Worm (Caenorhabditis elegans) whole organism, dauer: ENCODE data around the gene T05C12.8.

Experiments
- unc-62 ChIP-seq: sonication (generic microtip); optimal IDR thresholded peaks from 2 replicates; lab custom pipeline; 2017; ENCODE audit warnings: missing biosample characterization, missing genetic modification reagents, missing genetic modification characterization

The T05C12.8 gene

ce11 chrII:8162120-8162648 lies 28.2 kb downstream of the T05C12.8 start, which contains the start of the genes emb-27 and rrf-3:
Gene emb-27, minus strand, starts transcription at chrII:8162170.
Gene rrf-3, plus strand, starts transcription at chrII:8162465.
- TF ChIP-seq unc-62 = no peak

DNA sequence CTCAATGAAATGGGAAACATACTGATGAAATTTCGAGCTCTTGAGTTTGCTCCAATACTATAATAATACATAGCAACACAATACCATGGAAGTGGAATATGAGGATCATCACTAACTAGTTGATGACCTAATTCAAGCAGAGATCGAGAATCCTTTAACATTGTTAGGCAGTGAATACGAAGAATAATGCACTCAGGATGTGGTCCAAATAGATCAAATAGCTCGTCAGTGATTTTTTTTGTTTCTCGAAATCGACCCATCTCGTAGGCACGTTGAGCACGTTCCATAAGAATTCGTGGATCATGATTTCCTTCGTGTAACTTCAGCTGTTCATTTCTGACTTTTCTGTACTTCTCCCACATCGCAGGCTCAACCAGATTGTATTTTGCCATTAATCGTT lies 29.4 kb downstream of the T05C12.8 start:
- no peak for TF ChIP-seq unc-62

DNA sequence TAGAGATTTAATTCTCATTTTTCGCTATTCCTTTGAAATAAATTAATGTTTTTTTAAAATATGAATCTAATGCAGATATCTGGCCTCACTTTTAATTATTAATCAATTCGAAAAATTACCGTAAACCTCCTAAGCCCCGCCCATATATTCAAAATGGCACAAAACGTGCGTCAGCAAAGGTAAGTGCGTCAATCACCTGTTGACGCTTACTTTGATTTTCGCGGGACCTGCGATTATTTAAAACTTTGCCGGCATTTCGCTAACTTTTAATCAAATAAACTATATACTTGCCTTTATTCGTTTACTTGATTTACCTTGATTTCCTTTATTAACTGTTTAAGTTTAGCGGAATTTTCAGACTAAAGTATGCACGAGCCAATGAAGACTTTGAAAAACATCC lies 32.4 kb downstream of the T05C12.8 start, which contains the start of gene pch-2:
pch-2 (plus strand) TSS at position 359 of the 400 bp plus-strand sequence.
- no peak for TF ChIP-seq unc-62

- no peak for TF ChIP-seq unc-62
Measured at ce11 chrII:8156845-8157373, 33.4 kb downstream of the T05C12.8 start, which contains the start of the genes tub-1 and tmem-138. Gene tub-1, minus strand, starts transcription at chrII:8156945. Gene tmem-138, plus strand, starts transcription at chrII:8157323.

DNA sequence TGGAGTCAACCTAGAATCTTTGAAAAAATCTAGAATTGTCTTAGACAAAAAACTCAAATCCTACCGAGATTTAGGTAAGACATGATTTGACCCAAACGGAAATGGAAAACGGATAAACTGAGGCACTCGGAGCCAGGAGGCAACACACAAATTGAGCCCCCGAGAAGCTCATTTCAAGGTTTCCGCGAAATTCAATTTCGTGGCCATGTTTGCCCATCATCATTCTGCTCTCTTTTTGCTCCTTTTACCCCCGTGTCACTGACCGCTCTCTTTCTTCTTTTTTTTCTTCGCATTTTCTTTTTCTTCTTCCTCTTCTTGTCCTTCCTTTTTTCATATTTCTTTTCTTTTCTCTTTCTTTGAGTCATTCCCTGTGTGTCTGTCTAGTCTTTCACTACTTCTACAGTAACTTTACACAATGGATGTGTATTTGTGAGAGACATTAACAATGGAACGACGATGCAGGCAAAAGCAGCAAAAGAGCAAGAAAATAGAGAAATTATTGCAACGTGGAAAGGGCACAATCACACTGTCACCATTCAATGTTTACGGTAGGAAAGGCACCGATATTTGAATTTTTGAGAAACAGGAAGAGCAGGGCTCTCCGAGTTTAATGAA lies 37.5 kb downstream of the T05C12.8 start:
- no peak for TF ChIP-seq unc-62

DNA sequence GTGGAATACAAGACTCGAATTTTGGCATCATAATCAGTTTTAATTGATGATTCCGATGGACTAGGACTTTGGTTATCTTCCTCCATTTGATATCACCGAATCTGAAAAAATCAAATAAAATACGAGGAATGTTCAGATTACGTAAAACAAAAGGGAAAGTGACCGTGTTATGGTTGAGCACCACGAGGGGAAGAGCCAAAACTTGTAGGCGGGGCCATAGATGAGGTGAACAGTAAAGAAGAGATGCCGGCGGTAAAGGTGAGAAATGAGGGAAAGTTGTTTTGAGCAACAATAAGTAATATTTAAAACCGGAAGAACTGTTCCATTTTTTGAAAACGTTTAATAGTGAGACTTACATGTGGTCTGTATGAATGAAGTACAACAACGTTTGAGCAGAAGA lies 40.4 kb downstream of the T05C12.8 start, which contains the start of gene F10B5.3:
F10B5.3 (minus strand) TSS at position 101 of the 400 bp plus-strand sequence.
- no peak for TF ChIP-seq unc-62

DNA sequence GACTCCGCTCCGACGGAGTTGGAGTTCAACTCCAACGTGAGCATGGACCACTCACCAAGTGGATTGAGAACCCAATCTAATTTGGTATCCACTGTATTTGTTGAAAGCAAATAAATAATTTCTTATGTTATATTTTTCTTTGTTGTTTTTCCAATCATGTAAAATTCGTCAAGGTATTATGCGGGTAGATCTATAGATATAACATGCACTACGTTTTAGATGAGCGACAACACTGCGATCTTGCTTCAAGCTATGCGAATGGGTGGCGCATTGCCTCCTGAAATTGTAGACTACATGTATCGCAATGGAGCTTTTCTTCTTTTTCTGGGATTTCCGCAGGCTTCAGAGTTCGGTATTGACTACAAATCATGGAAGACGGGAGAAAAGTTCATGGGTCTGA lies 45.8 kb downstream of the T05C12.8 start, which contains the start of gene F10B5.2:
F10B5.2 (plus strand) TSS at position 220 of the 400 bp plus-strand sequence.
- no peak for TF ChIP-seq unc-62

DNA sequence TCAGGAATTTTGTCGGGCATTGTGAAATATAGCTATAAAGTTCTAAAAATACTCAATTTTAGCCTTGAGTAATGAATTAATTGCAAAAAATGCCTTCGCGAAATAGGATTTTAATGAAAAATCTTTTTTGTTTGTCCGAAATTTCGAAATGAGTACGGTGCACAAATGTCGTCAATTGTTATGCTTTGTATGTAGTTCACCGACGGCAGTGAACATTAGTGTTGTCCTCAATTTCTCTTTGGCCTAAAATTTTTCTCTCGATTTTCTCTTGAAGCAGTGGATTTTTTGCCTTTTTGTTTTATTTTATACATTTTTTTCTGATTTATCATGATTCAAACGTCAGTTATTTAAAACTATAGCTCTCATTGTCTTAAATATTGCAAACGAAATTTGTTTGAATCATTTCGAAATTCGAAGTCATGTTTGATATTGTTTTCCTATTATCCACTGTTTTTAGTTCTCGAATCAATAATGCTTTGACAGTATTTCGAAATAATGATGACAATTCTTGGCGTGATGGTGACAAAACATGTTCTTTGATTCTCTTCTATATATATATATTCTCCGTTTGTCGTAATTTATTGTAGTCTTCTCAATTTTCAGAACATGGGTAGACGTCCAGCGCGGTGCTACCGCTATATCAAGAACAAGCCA lies 47.0 kb downstream of the T05C12.8 start, which contains the start of the genes ints-11 and rpl-10:
ints-11 (minus strand) TSS at position 201 of the 654 bp plus-strand sequence.
rpl-10 (plus strand) TSS at position 604 of the 654 bp plus-strand sequence.
- no peak for TF ChIP-seq unc-62

ce11 chrII:8141135-8141534 lies 49.2 kb downstream of the T05C12.8 start:
- TF ChIP-seq unc-62 = no peak

- no peak for TF ChIP-seq unc-62
Measured at ce11 chrII:8138015-8138546, 52.3 kb downstream of the T05C12.8 start, which contains the start of gene cdc-48.2. Gene cdc-48.2, plus strand, starts transcription at chrII:8138496.
